Worm (Caenorhabditis elegans) whole organism, mixed stage, embryonic: ENCODE results near the gene Y67D8B.3.
A peak's percentile ranks its signal among the peaks of the same experiment; 100 is the strongest.

Source experiments
- elt-1 ChIP-seq: sonication (generic microtip); optimal IDR thresholded peaks from 2 replicates; lab custom pipeline; 2017; ENCODE audit warnings: missing genetic modification characterization, mild to moderate bottlenecking, missing compliant biosample characterization, antibody characterized with exemption, moderate library complexity, borderline replicate concordance; ENCODE audit not compliant: insufficient read depth
- ham-2 ChIP-seq: fragments of 200-800 bp; sonication (Bioruptor generic); optimal IDR thresholded peaks from 2 replicates; lab custom pipeline; 2018; ENCODE audit warnings: mild to moderate bottlenecking, missing genetic modification characterization, missing compliant biosample characterization
- nhr-12 ChIP-seq: fragments of 150-350 bp; optimal IDR thresholded peaks from 2 replicates; lab custom pipeline; 2014; ENCODE audit warnings: missing biosample characterization, missing genetic modification characterization
- snpc-4 ChIP-seq: fragments of 150-350 bp; optimal IDR thresholded peaks from 2 replicates; lab custom pipeline; 2014; ENCODE audit warnings: missing biosample characterization, missing genetic modification characterization
- unc-62 ChIP-seq: fragments of 150-350 bp; optimal IDR thresholded peaks from 2 replicates; lab custom pipeline; 2014; ENCODE audit warnings: missing biosample characterization, missing genetic modification reagents, missing genetic modification characterization
- ztf-11 ChIP-seq: fragments of 150-350 bp; optimal IDR thresholded peaks from 2 replicates; lab custom pipeline; 2014; ENCODE audit warnings: missing biosample characterization, missing genetic modification characterization

- TF ChIP-seq ztf-11 (no peak), nhr-12 (tag; lab: Kevin White, UChicago) (no peak), elt-1 (tag; lab: Kevin White, UChicago) (peak; percentile 87), snpc-4 (tag; lab: Kevin White, UChicago) (no peak), ham-2 (GFP tag; lab: Kevin White, UChicago) (peak; percentile 72), unc-62 (GFP tag; lab: Kevin White, UChicago) (peak; percentile 66)
Observed at ce11 chrIV:3221158-3221557, 19.1 kb upstream of the Y67D8B.3 start.
